Worm (Caenorhabditis elegans): ENCODE data around the gene C54F6.19.

C54F6.19 gene

ce11 chrV:7570955-7571354 lies 25.7 kb downstream of the C54F6.19 start, which contains the start of gene F19F10.14:
F19F10.14 (minus strand) TSS chrV:7571055.
- no peak for TF ChIP-seq him-1 (tag; optimal IDR thresholded peaks at IDR 0.05)
- no peak for TF ChIP-seq dao-5 (tag; optimal IDR thresholded peaks at IDR 0.05)

ce11 chrV:7575563-7575962 lies 30.3 kb downstream of the C54F6.19 start, which contains the start of the genes snu-66 and ints-9:
snu-66 (minus strand) TSS chrV:7575670.
ints-9 (plus strand) TSS chrV:7575802.
- no peak for TF ChIP-seq him-1 (tag; optimal IDR thresholded peaks at IDR 0.05)
- no peak for TF ChIP-seq dao-5 (tag; optimal IDR thresholded peaks at IDR 0.05)
- TF ChIP-seq W03F9.2 (tag; optimal IDR thresholded peaks at IDR 0.05): no peak

- peak; percentile 28 for TF ChIP-seq W03F9.2 (tag; optimal IDR thresholded peaks at IDR 0.05)
- TF ChIP-seq dao-5 (tag; optimal IDR thresholded peaks at IDR 0.05): no peak
- TF ChIP-seq him-1 (tag; optimal IDR thresholded peaks at IDR 0.05): no peak
Measured at ce11 chrV:7580378-7580777, 35.1 kb downstream of the C54F6.19 start, which contains the start of gene ets-6. ets-6 (minus strand) TSS chrV:7580546.

ce11 chrV:7587637-7588036 lies 42.4 kb downstream of the C54F6.19 start, which contains the start of the genes F19F10.11 and C50E3.5:
F19F10.11 (minus strand) TSS chrV:7587704.
C50E3.5 (plus strand) TSS chrV:7587996.
- TF ChIP-seq dao-5 (tag; optimal IDR thresholded peaks at IDR 0.05): no peak
- TF ChIP-seq W03F9.2 (tag; optimal IDR thresholded peaks at IDR 0.05): peak; percentile 64
- no peak for TF ChIP-seq him-1 (tag; optimal IDR thresholded peaks at IDR 0.05)

ce11 chrV:7590454-7590853 lies 45.2 kb downstream of the C54F6.19 start, which contains the start of gene C50E3.6:
C50E3.6 (minus strand) TSS chrV:7590554.
- TF ChIP-seq him-1 (tag; optimal IDR thresholded peaks at IDR 0.05): no peak
- TF ChIP-seq W03F9.2 (tag; optimal IDR thresholded peaks at IDR 0.05): no peak
- no peak for TF ChIP-seq dao-5 (tag; optimal IDR thresholded peaks at IDR 0.05)

ce11 chrV:7595132-7595531 lies 49.8 kb downstream of the C54F6.19 start:
- no peak for TF ChIP-seq W03F9.2 (tag; optimal IDR thresholded peaks at IDR 0.05)
- TF ChIP-seq dao-5 (tag; optimal IDR thresholded peaks at IDR 0.05): no peak
- no peak for TF ChIP-seq him-1 (tag; optimal IDR thresholded peaks at IDR 0.05)
